Worm (Caenorhabditis elegans) whole organism, L3 larva: ENCODE measurements around the gene T19D12.5.

Source experiments
- ceh-16 ChIP-seq: sonication (generic microtip); optimal IDR thresholded peaks from 2 replicates; lab custom pipeline; 2017; ENCODE audit warnings: missing biosample characterization, missing genetic modification characterization
- ceh-82 ChIP-seq: fragments of 150-350 bp; optimal IDR thresholded peaks from 2 replicates; lab custom pipeline; 2014; ENCODE audit warnings: missing biosample characterization, missing genetic modification characterization
- fos-1 ChIP-seq: fragments of 150-350 bp; optimal IDR thresholded peaks from 2 replicates; lab custom pipeline; 2014; ENCODE audit warnings: missing biosample characterization, missing genetic modification characterization
- lsy-12 ChIP-seq: sonication (generic microtip); optimal IDR thresholded peaks from 2 replicates; lab custom pipeline; 2016; ENCODE audit warnings: mild to moderate bottlenecking, missing genetic modification characterization, missing compliant biosample characterization
- nhr-11 ChIP-seq: fragments of 150-350 bp; optimal IDR thresholded peaks from 2 replicates; lab custom pipeline; 2014; ENCODE audit warnings: missing biosample characterization, missing genetic modification characterization
- nhr-23 ChIP-seq: fragments of 150-350 bp; optimal IDR thresholded peaks from 2 replicates; lab custom pipeline; 2014; ENCODE audit warnings: missing biosample characterization, missing genetic modification reagents, missing genetic modification characterization
- nhr-237 ChIP-seq: fragments of 150-350 bp; optimal IDR thresholded peaks from 2 replicates; lab custom pipeline; 2014; ENCODE audit warnings: missing biosample characterization, missing genetic modification characterization
- nhr-25 ChIP-seq: sonication (generic microtip); optimal IDR thresholded peaks from 2 replicates; lab custom pipeline; 2017; ENCODE audit warnings: missing biosample characterization, missing genetic modification characterization
- nhr-28 ChIP-seq: fragments of 150-350 bp; optimal IDR thresholded peaks from 2 replicates; lab custom pipeline; 2014; ENCODE audit warnings: missing biosample characterization, missing genetic modification characterization
- nhr-76 ChIP-seq: fragments of 150-350 bp; sonication (generic microtip); optimal IDR thresholded peaks from 5 replicates; lab custom pipeline; 2014; ENCODE audit warnings: missing biosample characterization, missing genetic modification characterization
- pqm-1 ChIP-seq: fragments of 150-350 bp; optimal IDR thresholded peaks from 2 replicates; lab custom pipeline; 2017; ENCODE audit warnings: missing biosample characterization, missing genetic modification characterization, inconsistent platforms
- skn-1 ChIP-seq: fragments of 150-350 bp; optimal IDR thresholded peaks from 2 replicates; lab custom pipeline; 2014; ENCODE audit warnings: missing biosample characterization, missing genetic modification characterization
- unc-39 ChIP-seq: sonication (generic microtip); optimal IDR thresholded peaks from 4 replicates; lab custom pipeline; 2017; ENCODE audit warnings: missing biosample characterization, missing genetic modification characterization

ce11 chrII:6597507-6597906, 38.5 kb downstream of the T19D12.5 start:
- no peak for TF ChIP-seq nhr-237 (tag; lab: Kevin White, UChicago)
- TF ChIP-seq nhr-76: no peak
- TF ChIP-seq pqm-1 (tag; lab: Kevin White, UChicago): no peak
- no peak for TF ChIP-seq nhr-23 (tag; lab: Kevin White, UChicago)
- no peak for TF ChIP-seq ceh-82
- TF ChIP-seq ceh-16 (tag; lab: Kevin White, UChicago): no peak
- TF ChIP-seq unc-39 (tag; lab: Kevin White, UChicago): no peak
- TF ChIP-seq lsy-12: no peak
- no peak for TF ChIP-seq nhr-25 (tag; lab: Kevin White, UChicago)
- TF ChIP-seq nhr-11 (tag; lab: Kevin White, UChicago): no peak
- no peak for TF ChIP-seq fos-1 (tag; lab: Kevin White, UChicago)
- no peak for TF ChIP-seq skn-1
- no peak for TF ChIP-seq nhr-28
